Fruit fly (Drosophila melanogaster): ENCODE results near the gene Rab21.

DNA sequence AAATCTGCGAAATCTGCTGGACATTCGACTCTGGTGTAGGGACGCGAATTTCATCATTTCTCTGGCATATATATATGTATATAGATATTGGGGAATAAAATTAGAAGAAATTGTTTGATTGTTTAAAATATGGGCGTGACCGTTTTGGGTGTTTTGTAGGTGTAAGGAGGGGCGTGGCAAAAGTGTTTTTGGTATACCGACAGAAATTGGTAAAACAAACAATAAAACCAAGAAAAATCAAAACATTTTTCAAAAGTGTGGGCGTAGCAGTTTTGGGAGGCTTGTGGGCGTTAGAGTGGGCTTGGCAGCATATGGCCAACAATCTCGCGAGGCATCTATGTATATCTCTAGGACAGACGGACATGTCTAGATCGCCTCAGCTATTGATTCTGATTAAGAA, 2.0 kb downstream of the Rab21 start, which contains the start of gene FucTC:
- TF ChIP-seq cic (GFP tag; optimal IDR thresholded peaks at IDR 0.05) (no peak), ovo (GFP tag; optimal IDR thresholded peaks at IDR 0.05) (no peak), CG11617 (GFP tag; optimal IDR thresholded peaks at IDR 0.05) (no peak), CG33017 (tag; optimal IDR thresholded peaks at IDR 0.05) (no peak), CG14711 (tag; optimal IDR thresholded peaks at IDR 0.05) (no peak), CG1620 (GFP tag; optimal IDR thresholded peaks at IDR 0.05) (no peak), CG7101 (tag; optimal IDR thresholded peaks at IDR 0.05) (no peak), kay (GFP tag; ENCODE audit: borderline replicate concordance) (no peak), Hr96 (GFP tag; optimal IDR thresholded peaks at IDR 0.05) (no peak)
